Fruit fly (Drosophila melanogaster) whole organism, embryonic: ENCODE measurements around the gene RhoGAP5A.

Experiments
- Atf3 ChIP-seq: fragments of 200-800 bp; sonication (Bioruptor generic); optimal IDR thresholded peaks from 3 replicates; lab custom pipeline; 2016; ENCODE audit warnings: missing biosample characterization, missing genetic modification characterization
- CkIIα-i1 ChIP-seq: fragments of 200-800 bp; sonication (Bioruptor generic); IDR thresholded peaks from 2 replicates; pipeline ENCODE4 v1.3.6; 2022; ENCODE audit warnings: missing biosample characterization, missing genetic modification characterization
- GATAe ChIP-seq: fragments of 200-800 bp; sonication (Bioruptor generic); conservative IDR thresholded peaks from 2 replicates; pipeline ENCODE4 v1.3.6; 2022; ENCODE audit warnings: missing biosample characterization, missing genetic modification characterization
- Gsc ChIP-seq: fragments of 200-800 bp; sonication (Bioruptor generic); IDR thresholded peaks from 2 replicates; pipeline ENCODE4 v1.3.6; 2022; ENCODE audit warnings: missing biosample characterization, missing genetic modification characterization
- lbe ChIP-seq: fragments of 200-800 bp; sonication (Bioruptor generic); optimal IDR thresholded peaks from 2 replicates; lab custom pipeline; 2016; ENCODE audit warnings: missing biosample characterization, mild to moderate bottlenecking, missing genetic modification characterization
- tin ChIP-seq: fragments of 200-800 bp; sonication (Bioruptor generic); optimal IDR thresholded peaks from 3 replicates; lab custom pipeline; 2016; ENCODE audit warnings: missing biosample characterization, missing genetic modification characterization

DNA sequence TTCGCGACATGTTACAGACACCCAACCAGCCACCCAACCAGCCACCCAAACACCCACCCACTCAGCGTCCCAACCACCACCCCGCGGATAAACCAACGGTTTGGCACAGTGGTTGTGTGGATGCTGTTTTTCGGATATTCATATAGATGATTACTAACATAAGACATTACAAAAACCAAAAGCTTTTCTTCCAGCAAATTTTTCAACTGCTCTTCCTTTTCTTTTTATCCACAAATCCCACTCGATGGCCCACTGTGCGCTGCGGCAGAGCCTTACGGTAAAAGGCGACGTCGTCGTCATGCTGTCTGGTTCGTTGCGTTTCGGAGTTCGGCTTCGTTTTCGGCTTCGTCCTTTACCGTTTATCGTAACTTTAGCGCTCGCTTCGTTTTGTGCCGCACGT, 20.0 kb upstream of the RhoGAP5A start:
- TF ChIP-seq GATAe (GFP tag; lab: Robert Waterston, UW): no peak
- TF ChIP-seq Gsc (GFP tag; lab: Robert Waterston, UW): peak; percentile 22; the same call in 1 of the 2 replicates
- TF ChIP-seq lbe (GFP tag; lab: Kevin White, UChicago): no peak
- TF ChIP-seq Atf3 (GFP tag; lab: Kevin White, UChicago): no peak
- TF ChIP-seq tin (GFP tag; lab: Kevin White, UChicago): peak; percentile 13
- no peak for TF ChIP-seq CkIIα-i1 (GFP tag; lab: Robert Waterston, UW)
